Fruit fly (Drosophila melanogaster): Measurements from ENCODE around the gene CG4793.

The CG4793 gene

dm6 chr2L:15923095-15923494 lies at the start of gene CG4793:
Gene CG4793, plus strand, starts transcription at chr2L:15923395.
- TF ChIP-seq Dfd (GFP tag; optimal IDR thresholded peaks at IDR 0.05) (peak; percentile 44), Dif (GFP tag; optimal IDR thresholded peaks at IDR 0.05; ENCODE audit: partially characterized antibody) (no peak), OdsH (GFP tag; optimal IDR thresholded peaks at IDR 0.05) (peak; percentile 2), pan (optimal IDR thresholded peaks at IDR 0.05) (peak; percentile 47)

- TF ChIP-seq br (GFP tag; optimal IDR thresholded peaks at IDR 0.05): no peak
- TF ChIP-seq pan (optimal IDR thresholded peaks at IDR 0.05): no peak
- TF ChIP-seq jim (GFP tag; optimal IDR thresholded peaks at IDR 0.05): no peak
- TF ChIP-seq h (GFP tag; optimal IDR thresholded peaks at IDR 0.05): no peak
Measured at dm6 chr2L:15880056-15880455, 43.1 kb upstream of the CG4793 start, which contains the start of gene CG7653. Gene CG7653, minus strand, starts transcription at chr2L:15880156.

- TF ChIP-seq N (GFP tag; optimal IDR thresholded peaks at IDR 0.05) (no peak), dsf (GFP tag; optimal IDR thresholded peaks at IDR 0.05; ENCODE audit: borderline replicate concordance) (no peak), fru (GFP tag; optimal IDR thresholded peaks at IDR 0.05) (no peak), CG9705 (GFP tag; optimal IDR thresholded peaks at IDR 0.05) (no peak), Sp1 (GFP tag; optimal IDR thresholded peaks at IDR 0.05) (no peak), CrebA (GFP tag; optimal IDR thresholded peaks at IDR 0.05; ENCODE audit: borderline replicate concordance) (no peak), h (GFP tag; optimal IDR thresholded peaks at IDR 0.05) (no peak), Vsx2 (GFP tag; optimal IDR thresholded peaks at IDR 0.05; ENCODE audit: partially characterized antibody) (no peak), Hr83 (GFP tag; optimal IDR thresholded peaks at IDR 0.05; ENCODE audit: poor library complexity, severe bottlenecking) (no peak)
Measured at dm6 chr2L:15883090-15883489, 40.1 kb upstream of the CG4793 start, which contains the start of gene CG44475. Gene CG44475, minus strand, starts transcription at chr2L:15883190.

- TF ChIP-seq dmrt93B (GFP tag; optimal IDR thresholded peaks at IDR 0.05) (no peak), h (GFP tag; optimal IDR thresholded peaks at IDR 0.05) (peak; percentile 34), CG9705 (GFP tag; optimal IDR thresholded peaks at IDR 0.05) (no peak), fru (GFP tag; optimal IDR thresholded peaks at IDR 0.05) (peak; percentile 22), CG32264 (GFP tag; optimal IDR thresholded peaks at IDR 0.05) (no peak), foxo (GFP tag; optimal IDR thresholded peaks at IDR 0.05) (peak in 1 of 2 experiments; percentile 12)
Measured at dm6 chr2L:15886187-15886586, 37.0 kb upstream of the CG4793 start.

DNA sequence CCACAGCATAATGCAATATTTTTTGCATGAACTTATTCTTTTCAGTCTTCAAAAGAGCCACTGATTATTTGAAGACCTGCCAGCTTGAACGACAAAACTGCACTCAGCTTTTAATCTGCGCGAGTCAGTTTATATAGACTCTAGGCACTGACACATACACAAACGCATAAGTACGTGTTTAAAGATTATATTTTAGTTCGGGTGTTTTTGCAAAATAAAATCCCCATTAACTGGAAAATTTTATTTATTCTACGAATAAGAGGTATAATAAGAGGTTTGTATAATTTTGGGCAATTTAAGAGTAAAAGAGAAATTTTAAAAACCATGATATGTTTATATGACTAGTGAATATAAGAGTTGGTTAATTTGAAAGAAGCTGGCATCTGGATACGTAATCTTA lies 29.5 kb upstream of the CG4793 start, which contains the start of gene Tep1:
Gene Tep1 (minus strand): TSS at position 101 of the 400 bp plus-strand sequence.
- TF ChIP-seq rgr (GFP tag; optimal IDR thresholded peaks at IDR 0.05): no peak
- TF ChIP-seq ey (GFP tag; optimal IDR thresholded peaks at IDR 0.05): no peak
- TF ChIP-seq h (GFP tag; optimal IDR thresholded peaks at IDR 0.05): no peak
- TF ChIP-seq OdsH (GFP tag; optimal IDR thresholded peaks at IDR 0.05): no peak
- no peak for TF ChIP-seq Dif (GFP tag; optimal IDR thresholded peaks at IDR 0.05; ENCODE audit: partially characterized antibody)
- TF ChIP-seq pan (optimal IDR thresholded peaks at IDR 0.05): no peak
- no peak for TF ChIP-seq lola (GFP tag; optimal IDR thresholded peaks at IDR 0.05)
- TF ChIP-seq HLH106 (tag; optimal IDR thresholded peaks at IDR 0.05): no peak
- TF ChIP-seq Rel (GFP tag; optimal IDR thresholded peaks at IDR 0.05): no peak
- TF ChIP-seq Rel (tag; optimal IDR thresholded peaks at IDR 0.05): no peak
- TF ChIP-seq psq (GFP tag; optimal IDR thresholded peaks at IDR 0.05): no peak
- no peak for TF ChIP-seq CrebA (GFP tag; optimal IDR thresholded peaks at IDR 0.05; ENCODE audit: borderline replicate concordance)
- no peak for TF ChIP-seq Hnf4 (GFP tag; optimal IDR thresholded peaks at IDR 0.05)
- no peak for TF ChIP-seq brk (GFP tag; optimal IDR thresholded peaks at IDR 0.05)
- TF ChIP-seq dmrt93B (GFP tag; optimal IDR thresholded peaks at IDR 0.05): no peak
- TF ChIP-seq dsf (GFP tag; optimal IDR thresholded peaks at IDR 0.05; ENCODE audit: borderline replicate concordance): no peak
- TF ChIP-seq Myc (optimal IDR thresholded peaks at IDR 0.05): no peak

DNA sequence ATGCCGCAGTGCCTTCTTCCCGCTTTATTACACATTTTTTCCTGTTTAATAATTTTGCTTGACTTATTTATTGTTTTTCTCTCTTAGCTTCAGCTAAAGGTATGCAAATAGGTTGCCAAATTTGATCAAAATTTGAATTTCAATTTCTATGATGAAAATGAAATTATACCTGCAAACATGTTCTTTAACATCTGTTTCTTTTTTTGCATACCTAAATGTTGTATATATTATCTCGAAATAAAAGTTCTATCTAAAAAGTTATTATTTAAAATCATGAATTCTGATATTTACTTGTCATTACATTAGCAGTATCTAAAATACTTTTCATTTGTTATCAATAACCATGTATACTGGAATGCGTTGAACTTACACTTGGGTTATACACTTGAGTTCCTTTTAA lies 28.0 kb upstream of the CG4793 start, which contains the start of gene CG31735:
Gene CG31735 (plus strand): TSS at position 301 of the 400 bp plus-strand sequence.
- TF ChIP-seq ey (GFP tag; optimal IDR thresholded peaks at IDR 0.05): no peak
- no peak for TF ChIP-seq woc (GFP tag; optimal IDR thresholded peaks at IDR 0.05)
- TF ChIP-seq fru (GFP tag; optimal IDR thresholded peaks at IDR 0.05): no peak
- TF ChIP-seq foxo (GFP tag; optimal IDR thresholded peaks at IDR 0.05): no peak
- no peak for TF ChIP-seq CrebA (GFP tag; optimal IDR thresholded peaks at IDR 0.05; ENCODE audit: borderline replicate concordance)
- TF ChIP-seq HLH106 (tag; optimal IDR thresholded peaks at IDR 0.05): no peak
- TF ChIP-seq Dfd (GFP tag; optimal IDR thresholded peaks at IDR 0.05): no peak
- no peak for TF ChIP-seq Hnf4 (GFP tag; optimal IDR thresholded peaks at IDR 0.05)
- TF ChIP-seq CG32264 (GFP tag; optimal IDR thresholded peaks at IDR 0.05): no peak
- no peak for TF ChIP-seq Myc (optimal IDR thresholded peaks at IDR 0.05)
- no peak for TF ChIP-seq Vsx2 (GFP tag; optimal IDR thresholded peaks at IDR 0.05; ENCODE audit: partially characterized antibody)
- TF ChIP-seq sage (GFP tag; optimal IDR thresholded peaks at IDR 0.05): no peak
- no peak for TF ChIP-seq usp (GFP tag; optimal IDR thresholded peaks at IDR 0.05)
- TF ChIP-seq dsf (GFP tag; optimal IDR thresholded peaks at IDR 0.05; ENCODE audit: borderline replicate concordance): no peak
- no peak for TF ChIP-seq GATAd (GFP tag; optimal IDR thresholded peaks at IDR 0.05)
- TF ChIP-seq Sp1 (GFP tag; optimal IDR thresholded peaks at IDR 0.05): no peak

Data from whole organism, wandering third instar larva.